Fruit fly (Drosophila melanogaster) whole organism, embryonic: ENCODE results near the gene CG32102.
A peak's percentile ranks its signal among the peaks of the same experiment; 100 is the strongest.

Source experiments
- Ada2b ChIP-seq: fragments of 200-800 bp; sonication (Bioruptor generic); IDR thresholded peaks from 2 replicates; pipeline ENCODE4 v1.3.6; 2022; ENCODE audit warnings: missing biosample characterization, missing genetic modification characterization
- Antp ChIP-seq: fragments of 200-800 bp; sonication (Bioruptor generic); optimal IDR thresholded peaks from 3 replicates; lab custom pipeline; 2016; ENCODE audit warnings: missing biosample characterization, missing genetic modification characterization
- Blimp-1 ChIP-seq: fragments of 200-800 bp; sonication (Bioruptor generic); optimal IDR thresholded peaks from 3 replicates; lab custom pipeline; 2018; ENCODE audit warnings: missing biosample characterization, missing genetic modification characterization, mild to moderate bottlenecking, moderate library complexity, missing genetic modification reagents
- CG10321 ChIP-seq: fragments of 200-800 bp; sonication (Bioruptor generic); IDR thresholded peaks from 2 replicates; pipeline ENCODE4 v1.3.6; 2022; ENCODE audit warnings: missing biosample characterization, missing genetic modification characterization
- CG10431 ChIP-seq: fragments of 200-800 bp; sonication (Bioruptor generic); optimal IDR thresholded peaks from 3 replicates; lab custom pipeline; 2018; ENCODE audit warnings: missing biosample characterization, mild to moderate bottlenecking, missing genetic modification characterization
- CG10979 ChIP-seq: fragments of 200-800 bp; sonication (Bioruptor generic); optimal IDR thresholded peaks from 2 replicates; lab custom pipeline; 2018; ENCODE audit warnings: missing biosample characterization, mild to moderate bottlenecking, missing genetic modification characterization, moderate library complexity
- CG11398 ChIP-seq: fragments of 200-800 bp; sonication (Bioruptor generic); optimal IDR thresholded peaks from 2 replicates; lab custom pipeline; 2016; ENCODE audit warnings: missing biosample characterization, missing genetic modification characterization
- CG11723 ChIP-seq: fragments of 200-800 bp; sonication (Bioruptor generic); optimal IDR thresholded peaks from 2 replicates; lab custom pipeline; 2017; ENCODE audit warnings: missing biosample characterization, mild to moderate bottlenecking, missing genetic modification characterization
- CG12155 ChIP-seq: fragments of 200-800 bp; sonication (Bioruptor generic); optimal IDR thresholded peaks from 3 replicates; lab custom pipeline; 2016; ENCODE audit warnings: missing biosample characterization, missing genetic modification characterization
- CG13287 ChIP-seq: fragments of 200-800 bp; sonication (Bioruptor generic); IDR thresholded peaks from 2 replicates; pipeline ENCODE4 v1.3.6; 2022; ENCODE audit warnings: missing biosample characterization, missing genetic modification characterization; ENCODE audit not compliant: partially characterized antibody
- CG4424 ChIP-seq: fragments of 200-800 bp; sonication (Bioruptor generic); optimal IDR thresholded peaks from 3 replicates; lab custom pipeline; 2016; ENCODE audit warnings: missing biosample characterization, missing genetic modification characterization
- CG6683 ChIP-seq: fragments of 200-800 bp; sonication (Bioruptor generic); optimal IDR thresholded peaks from 2 replicates; lab custom pipeline; 2017; ENCODE audit warnings: missing biosample characterization, mild to moderate bottlenecking, missing genetic modification characterization, missing genetic modification reagents
- CG6791 ChIP-seq: fragments of 200-800 bp; sonication (Bioruptor generic); IDR thresholded peaks from 3 replicates; pipeline ENCODE4 v1.3.6; 2022; ENCODE audit warnings: missing biosample characterization, missing genetic modification characterization; ENCODE audit not compliant: partially characterized antibody
- CG6854 ChIP-seq: fragments of 200-800 bp; sonication (Bioruptor generic); optimal IDR thresholded peaks from 3 replicates; lab custom pipeline; 2017; ENCODE audit warnings: missing biosample characterization, mild to moderate bottlenecking, missing genetic modification characterization
- CG8924 ChIP-seq: fragments of 200-800 bp; optimal IDR thresholded peaks from 3 replicates; lab custom pipeline; 2019; ENCODE audit warnings: missing biosample characterization, mild to moderate bottlenecking, missing genetic modification characterization, moderate library complexity
- CG8944 ChIP-seq: fragments of 200-800 bp; sonication (Bioruptor generic); optimal IDR thresholded peaks from 3 replicates; lab custom pipeline; 2016; ENCODE audit warnings: missing biosample characterization, missing genetic modification characterization
- CG9437 ChIP-seq: fragments of 200-800 bp; sonication (Bioruptor generic); optimal IDR thresholded peaks from 2 replicates; lab custom pipeline; 2018; ENCODE audit warnings: missing biosample characterization, mild to moderate bottlenecking, missing genetic modification characterization
- CG9932 ChIP-seq: fragments of 200-800 bp; sonication (Bioruptor generic); IDR thresholded peaks from 2 replicates; pipeline ENCODE4 v1.3.6; 2022; ENCODE audit warnings: missing biosample characterization, missing genetic modification characterization
- D ChIP-seq, 2 experiments: fragments of 200-800 bp in 1 of 2; fragments of >200 bp in 1 of 2; sonication (Bioruptor generic) in 1 of 2; optimal IDR thresholded peaks; 2 replicates in 1 of 2; 3 replicates in 1 of 2; lab custom pipeline; 2017; ENCODE audit warnings: mild to moderate bottlenecking in 1 of 2, missing biosample characterization in 1 of 2, missing genetic modification characterization in 1 of 2, missing genetic modification reagents in 1 of 2
- Dad ChIP-seq: fragments of 200-800 bp; sonication (Bioruptor generic); optimal IDR thresholded peaks from 3 replicates; lab custom pipeline; 2016; ENCODE audit warnings: missing biosample characterization, missing genetic modification characterization
- Dref ChIP-seq: fragments of 200-800 bp; sonication (Bioruptor generic); IDR thresholded peaks from 2 replicates; pipeline ENCODE4 v1.3.6; 2022; ENCODE audit warnings: missing biosample characterization, missing genetic modification characterization
- Gsc ChIP-seq: fragments of 200-800 bp; sonication (Bioruptor generic); IDR thresholded peaks from 2 replicates; pipeline ENCODE4 v1.3.6; 2022; ENCODE audit warnings: missing biosample characterization, missing genetic modification characterization
- HmgD ChIP-seq: fragments of 200-800 bp; sonication (Bioruptor generic); optimal IDR thresholded peaks from 3 replicates; lab custom pipeline; 2016; ENCODE audit warnings: missing biosample characterization, missing genetic modification characterization
- Hsf ChIP-seq: fragments of 200-800 bp; sonication (Bioruptor generic); optimal IDR thresholded peaks from 3 replicates; lab custom pipeline; 2016; ENCODE audit warnings: missing biosample characterization, missing genetic modification characterization
- Nf-YC ChIP-seq: fragments of 200-800 bp; optimal IDR thresholded peaks from 3 replicates; lab custom pipeline; 2019; ENCODE audit warnings: missing biosample characterization, mild to moderate bottlenecking, missing genetic modification characterization, moderate library complexity
- NfI ChIP-seq: fragments of 200-800 bp; sonication (Bioruptor generic); optimal IDR thresholded peaks from 3 replicates; lab custom pipeline; 2018; ENCODE audit warnings: missing biosample characterization, mild to moderate bottlenecking, missing genetic modification characterization, moderate library complexity
- PHDP ChIP-seq: fragments of 200-800 bp; sonication (Bioruptor generic); optimal IDR thresholded peaks from 3 replicates; lab custom pipeline; 2018; ENCODE audit warnings: missing biosample characterization, mild to moderate bottlenecking, missing genetic modification characterization, moderate library complexity
- Ravus ChIP-seq: fragments of 200-800 bp; sonication (Bioruptor generic); IDR thresholded peaks from 2 replicates; pipeline ENCODE4 v1.3.6; 2022; ENCODE audit warnings: missing biosample characterization, missing genetic modification characterization
- Ssrp ChIP-seq: fragments of 200-800 bp; sonication (Bioruptor generic); optimal IDR thresholded peaks from 2 replicates; lab custom pipeline; 2018; ENCODE audit warnings: missing biosample characterization, mild to moderate bottlenecking, missing genetic modification characterization, moderate library complexity
- amos ChIP-seq: fragments of 200-800 bp; sonication (Bioruptor generic); IDR thresholded peaks from 2 replicates; pipeline ENCODE4 v1.3.6; 2022; ENCODE audit warnings: missing biosample characterization, missing genetic modification characterization; ENCODE audit not compliant: partially characterized antibody
- aop ChIP-seq: fragments of 200-800 bp; sonication (Bioruptor generic); IDR thresholded peaks from 2 replicates; pipeline ENCODE4 v1.3.6; 2022; ENCODE audit warnings: missing biosample characterization, missing genetic modification characterization
- bcd ChIP-seq: fragments of 200-800 bp; sonication (Bioruptor generic); optimal IDR thresholded peaks from 2 replicates; lab custom pipeline; 2017; ENCODE audit warnings: missing biosample characterization, mild to moderate bottlenecking, missing genetic modification characterization
- bigmax ChIP-seq: fragments of 200-800 bp; sonication (Bioruptor generic); optimal IDR thresholded peaks from 2 replicates; lab custom pipeline; 2018; ENCODE audit warnings: missing biosample characterization, mild to moderate bottlenecking, missing genetic modification characterization
- da ChIP-seq: fragments of 200-800 bp; sonication (Bioruptor generic); optimal IDR thresholded peaks from 2 replicates; lab custom pipeline; 2016; ENCODE audit warnings: missing biosample characterization, missing genetic modification characterization
- dmrt11E ChIP-seq: fragments of 200-800 bp; sonication (Bioruptor generic); optimal IDR thresholded peaks from 3 replicates; lab custom pipeline; 2018; ENCODE audit warnings: missing biosample characterization, mild to moderate bottlenecking, missing genetic modification characterization, moderate library complexity
- emc ChIP-seq: fragments of 200-800 bp; sonication (Bioruptor generic); optimal IDR thresholded peaks from 2 replicates; lab custom pipeline; 2016; ENCODE audit warnings: missing biosample characterization, missing genetic modification characterization
- h ChIP-seq: fragments of >200 bp; optimal IDR thresholded peaks from 2 replicates; lab custom pipeline; 2017
- ham ChIP-seq: fragments of 200-800 bp; sonication (Bioruptor generic); IDR thresholded peaks from 2 replicates; pipeline ENCODE4 v1.3.6; 2022; ENCODE audit warnings: missing biosample characterization, missing genetic modification characterization
- mam ChIP-seq: fragments of 200-800 bp; sonication (Bioruptor generic); optimal IDR thresholded peaks from 3 replicates; lab custom pipeline; 2016; ENCODE audit warnings: missing biosample characterization, missing genetic modification characterization
- mld ChIP-seq: fragments of 200-800 bp; sonication (Bioruptor generic); IDR thresholded peaks from 3 replicates; pipeline ENCODE4 v1.3.6; 2022; ENCODE audit warnings: missing biosample characterization, missing genetic modification characterization; ENCODE audit not compliant: partially characterized antibody
- nom ChIP-seq: fragments of 200-800 bp; sonication (Bioruptor generic); optimal IDR thresholded peaks from 2 replicates; lab custom pipeline; 2017; ENCODE audit warnings: missing biosample characterization, missing genetic modification characterization, mild to moderate bottlenecking, moderate library complexity, missing genetic modification reagents
- oc ChIP-seq: fragments of 200-800 bp; sonication (Bioruptor generic); optimal IDR thresholded peaks from 2 replicates; lab custom pipeline; 2018; ENCODE audit warnings: missing biosample characterization, mild to moderate bottlenecking, missing genetic modification characterization, moderate library complexity
- schlank ChIP-seq: fragments of 200-800 bp; sonication (Bioruptor generic); optimal IDR thresholded peaks from 2 replicates; lab custom pipeline; 2018; ENCODE audit warnings: missing biosample characterization, mild to moderate bottlenecking, missing genetic modification characterization
- sens-2 ChIP-seq: fragments of 200-800 bp; sonication (Bioruptor generic); IDR thresholded peaks from 2 replicates; pipeline ENCODE4 v1.3.6; 2022; ENCODE audit warnings: missing biosample characterization, missing genetic modification characterization
- seq ChIP-seq: fragments of 200-800 bp; sonication (Bioruptor generic); IDR thresholded peaks from 2 replicates; pipeline ENCODE4 v1.3.6; 2022; ENCODE audit warnings: missing biosample characterization, missing genetic modification characterization
- slp2 ChIP-seq: fragments of 200-800 bp; sonication (Bioruptor generic); optimal IDR thresholded peaks from 2 replicates; lab custom pipeline; 2016; ENCODE audit warnings: missing biosample characterization, missing genetic modification characterization
- sr ChIP-seq: fragments of 200-800 bp; sonication (Bioruptor generic); IDR thresholded peaks from 3 replicates; pipeline ENCODE4 v1.3.6; 2022; ENCODE audit warnings: missing biosample characterization, missing genetic modification characterization
- trh ChIP-seq: fragments of 200-800 bp; sonication (Bioruptor generic); optimal IDR thresholded peaks from 2 replicates; lab custom pipeline; 2016; ENCODE audit warnings: missing biosample characterization, missing genetic modification characterization
- wor ChIP-seq: fragments of 200-800 bp; sonication (Bioruptor generic); IDR thresholded peaks from 2 replicates; pipeline ENCODE4 v1.3.6; 2022; ENCODE audit warnings: missing biosample characterization, missing genetic modification characterization
- zf30C ChIP-seq: fragments of 200-800 bp; sonication (Bioruptor generic); optimal IDR thresholded peaks from 3 replicates; lab custom pipeline; 2018; ENCODE audit warnings: missing biosample characterization, mild to moderate bottlenecking, missing genetic modification characterization

The CG32102 gene

DNA sequence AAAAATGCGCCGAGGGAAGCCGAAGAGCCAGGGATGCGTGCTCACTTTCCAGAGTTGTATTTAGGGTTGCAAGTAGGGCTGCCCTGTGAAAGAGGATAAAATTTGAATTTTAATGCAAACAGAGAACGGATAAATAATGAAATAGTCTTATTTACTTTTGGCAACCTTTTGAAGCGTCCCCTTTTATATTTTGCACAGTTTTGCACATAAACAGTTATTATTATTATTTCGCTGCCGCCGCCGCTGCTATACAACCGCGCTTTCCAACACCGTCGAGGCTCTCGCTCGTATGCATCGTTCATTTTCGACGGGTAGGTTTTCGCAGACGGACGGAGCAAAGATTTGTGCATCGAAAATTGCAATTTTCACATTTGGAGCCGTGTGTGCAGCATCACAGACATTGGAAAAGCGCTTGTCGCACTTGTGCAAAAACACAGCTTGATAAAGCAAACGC lies 45.2 kb upstream of the CG32102 start, which contains the start of the genes sti and tral (continued):
- TF ChIP-seq CG13287 (peak; percentile 44; the same call in 1 of the 2 replicates), CG8924 (tag; lab: Kevin White, UChicago) (peak; percentile 75), CG10321 (GFP tag; lab: Robert Waterston, UW) (peak; percentile 57), CG6683 (GFP tag; lab: Kevin White, UChicago) (peak; percentile 64), wor (GFP tag; lab: Robert Waterston, UW) (peak; percentile 65), bigmax (GFP tag; lab: Kevin White, UChicago) (no peak), nom (GFP tag; lab: Kevin White, UChicago) (peak; percentile 51), CG4424 (GFP tag; lab: Kevin White, UChicago) (peak; percentile 91), Hsf (GFP tag; lab: Kevin White, UChicago) (peak; percentile 95), CG6854 (GFP tag; lab: Kevin White, UChicago) (peak; percentile 58), CG10431 (peak; percentile 67), da (GFP tag; lab: Kevin White, UChicago) (peak; percentile 91), dmrt11E (tag; lab: Kevin White, UChicago) (peak; percentile 75), sens-2 (peak; percentile 21; the same call in 1 of the 2 replicates), Blimp-1 (GFP tag; lab: Kevin White, UChicago) (peak; percentile 76), bcd (GFP tag; lab: Kevin White, UChicago) (peak; percentile 89), Ravus (GFP tag; lab: Robert Waterston, UW) (peak; percentile 62), Dad (GFP tag; lab: Kevin White, UChicago) (peak; percentile 91), mam (GFP tag; lab: Kevin White, UChicago) (peak; percentile 97), trh (GFP tag; lab: Kevin White, UChicago) (peak; percentile 83), amos (no peak; the same call in 1 of the 2 replicates), Antp (peak; percentile 96), h (lab: Kevin White, UChicago) (no peak), CG6791 (GFP tag; lab: Robert Waterston, UW) (no peak), seq (GFP tag; lab: Robert Waterston, UW) (peak; percentile 86), D (optimal IDR thresholded peaks at IDR 0.05; lab: Kevin White, UChicago) (peak; percentile 33), D (GFP tag; optimal IDR thresholded peaks at IDR 0.05; lab: Kevin White, UChicago) (peak; percentile 64), CG9437 (GFP tag; lab: Kevin White, UChicago) (peak; percentile 61), CG9932 (peak; percentile 96), Ssrp (peak; percentile 78), schlank (tag; lab: Kevin White, UChicago) (peak; percentile 72), mld (no peak), Nf-YC (tag; lab: Kevin White, UChicago) (peak; percentile 85), zf30C (GFP tag; lab: Kevin White, UChicago) (peak; percentile 18), slp2 (GFP tag; lab: Kevin White, UChicago) (peak; percentile 90), ham (GFP tag; lab: Robert Waterston, UW) (peak; percentile 52; the same call in 1 of the 2 replicates), aop (GFP tag; lab: Robert Waterston, UW) (0 out of 2 replicates have a peak, but pooled peaks have one; percentile 20), Dref (GFP tag; lab: Robert Waterston, UW) (peak; percentile 53), CG10979 (tag; lab: Kevin White, UChicago) (peak; percentile 76), CG11398 (GFP tag; lab: Kevin White, UChicago) (peak; percentile 77), CG11723 (GFP tag; lab: Kevin White, UChicago) (peak; percentile 84), Ada2b (peak; percentile 74), PHDP (tag; lab: Kevin White, UChicago) (peak; percentile 84), HmgD (GFP tag; lab: Kevin White, UChicago) (peak; percentile 93), oc (tag; lab: Kevin White, UChicago) (no peak), CG12155 (GFP tag; lab: Kevin White, UChicago) (peak; percentile 100), CG8944 (peak; percentile 95), emc (peak; percentile 83), NfI (GFP tag; lab: Kevin White, UChicago) (peak; percentile 91), sr (GFP tag; lab: Robert Waterston, UW) (peak; percentile 39; the same call in 1 of the 3 replicates), Gsc (GFP tag; lab: Robert Waterston, UW) (peak; percentile 48)
